Worm (Caenorhabditis elegans) whole organism, mixed stage, embryonic: ENCODE data around the gene ncap-1.

ENCODE experiments used
- M03D4.4 ChIP-seq: sonication (generic microtip); optimal IDR thresholded peaks from 2 replicates; lab custom pipeline; 2017; ENCODE audit warnings: mild to moderate bottlenecking, missing genetic modification characterization, missing compliant biosample characterization
- bed-3 ChIP-seq: fragments of 200-800 bp; sonication (Bioruptor generic); optimal IDR thresholded peaks from 3 replicates; lab custom pipeline; 2018; ENCODE audit warnings: mild to moderate bottlenecking, missing genetic modification characterization, moderate library complexity, missing compliant biosample characterization
- blmp-1 ChIP-seq: fragments of 150-350 bp; optimal IDR thresholded peaks from 2 replicates; lab custom pipeline; 2014; ENCODE audit warnings: missing biosample characterization, missing genetic modification characterization
- ceh-39 ChIP-seq: fragments of 150-350 bp; optimal IDR thresholded peaks from 2 replicates; lab custom pipeline; 2014; ENCODE audit warnings: missing biosample characterization, missing genetic modification characterization
- ceh-43 ChIP-seq: fragments of 200-800 bp; sonication (Bioruptor generic); optimal IDR thresholded peaks from 2 replicates; lab custom pipeline; 2018; ENCODE audit warnings: mild to moderate bottlenecking, missing genetic modification characterization, moderate library complexity, missing compliant biosample characterization
- ceh-83 ChIP-seq: fragments of 200-800 bp; sonication (Bioruptor generic); optimal IDR thresholded peaks from 2 replicates; lab custom pipeline; 2018; ENCODE audit warnings: mild to moderate bottlenecking, missing genetic modification characterization, missing compliant biosample characterization
- ces-1 ChIP-seq: fragments of 150-350 bp; optimal IDR thresholded peaks from 2 replicates; lab custom pipeline; 2014; ENCODE audit warnings: missing biosample characterization, missing genetic modification reagents, missing genetic modification characterization
- cnd-1 ChIP-seq: fragments of 200-800 bp; sonication (Bioruptor generic); optimal IDR thresholded peaks from 2 replicates; lab custom pipeline; 2018; ENCODE audit warnings: mild to moderate bottlenecking, missing genetic modification characterization, missing compliant biosample characterization
- drap-1 ChIP-seq: fragments of 200-800 bp; sonication (Bioruptor generic); optimal IDR thresholded peaks from 3 replicates; lab custom pipeline; 2018; ENCODE audit warnings: mild to moderate bottlenecking, missing genetic modification characterization, missing compliant biosample characterization
- elt-1 ChIP-seq: sonication (generic microtip); optimal IDR thresholded peaks from 2 replicates; lab custom pipeline; 2017; ENCODE audit warnings: missing genetic modification characterization, mild to moderate bottlenecking, missing compliant biosample characterization, antibody characterized with exemption, moderate library complexity, borderline replicate concordance; ENCODE audit not compliant: insufficient read depth
- elt-3 ChIP-seq: fragments of 150-350 bp; optimal IDR thresholded peaks from 2 replicates; lab custom pipeline; 2014; ENCODE audit warnings: missing biosample characterization, missing genetic modification characterization
- flh-1 ChIP-seq: fragments of 200-800 bp; sonication (Bioruptor generic); optimal IDR thresholded peaks from 2 replicates; lab custom pipeline; 2018; ENCODE audit warnings: mild to moderate bottlenecking, missing genetic modification characterization, moderate library complexity, missing compliant biosample characterization
- ham-2 ChIP-seq: fragments of 200-800 bp; sonication (Bioruptor generic); optimal IDR thresholded peaks from 2 replicates; lab custom pipeline; 2018; ENCODE audit warnings: mild to moderate bottlenecking, missing genetic modification characterization, missing compliant biosample characterization
- hlh-1 ChIP-seq: fragments of 150-350 bp; optimal IDR thresholded peaks from 2 replicates; lab custom pipeline; 2014; ENCODE audit warnings: missing biosample characterization, missing genetic modification reagents, missing genetic modification characterization
- lin-13 ChIP-seq: fragments of 150-350 bp; optimal IDR thresholded peaks from 2 replicates; lab custom pipeline; 2014; ENCODE audit warnings: missing biosample characterization, missing genetic modification characterization
- lin-32 ChIP-seq: fragments of 200-800 bp; sonication (Bioruptor generic); optimal IDR thresholded peaks from 2 replicates; lab custom pipeline; 2018; ENCODE audit warnings: mild to moderate bottlenecking, missing genetic modification characterization, missing compliant biosample characterization
- lsy-2 ChIP-seq: fragments of 150-350 bp; optimal IDR thresholded peaks from 2 replicates; lab custom pipeline; 2014; ENCODE audit warnings: missing biosample characterization, missing genetic modification characterization
- mab-5 ChIP-seq: fragments of 150-350 bp; optimal IDR thresholded peaks from 2 replicates; lab custom pipeline; 2014; ENCODE audit warnings: missing biosample characterization, missing genetic modification characterization
- mep-1 ChIP-seq: fragments of 150-350 bp; optimal IDR thresholded peaks from 2 replicates; lab custom pipeline; 2017; ENCODE audit warnings: missing biosample characterization, missing genetic modification reagents, missing genetic modification characterization, inconsistent platforms
- mls-2 ChIP-seq: sonication (generic microtip); optimal IDR thresholded peaks from 2 replicates; lab custom pipeline; 2016; ENCODE audit warnings: mild to moderate bottlenecking, missing genetic modification characterization, moderate library complexity, missing compliant biosample characterization
- nhr-12 ChIP-seq: fragments of 150-350 bp; optimal IDR thresholded peaks from 2 replicates; lab custom pipeline; 2014; ENCODE audit warnings: missing biosample characterization, missing genetic modification characterization
- nhr-2 ChIP-seq: fragments of 150-350 bp; optimal IDR thresholded peaks from 2 replicates; lab custom pipeline; 2014; ENCODE audit warnings: missing biosample characterization, missing genetic modification characterization
- nhr-237 ChIP-seq: fragments of 150-350 bp; optimal IDR thresholded peaks from 2 replicates; lab custom pipeline; 2014; ENCODE audit warnings: missing biosample characterization, missing genetic modification characterization
- nhr-28 ChIP-seq: fragments of 150-350 bp; optimal IDR thresholded peaks from 2 replicates; lab custom pipeline; 2014; ENCODE audit warnings: missing biosample characterization, missing genetic modification characterization
- nhr-76 ChIP-seq: sonication (generic microtip); optimal IDR thresholded peaks from 2 replicates; lab custom pipeline; 2017; ENCODE audit warnings: missing biosample characterization, missing genetic modification characterization
- pha-4 ChIP-seq: fragments of 150-350 bp; optimal IDR thresholded peaks from 2 replicates; lab custom pipeline; 2018; ENCODE audit warnings: missing biosample characterization, missing genetic modification reagents, missing genetic modification characterization
- sem-2 ChIP-seq: fragments of 200-800 bp; sonication (Bioruptor generic); optimal IDR thresholded peaks from 2 replicates; lab custom pipeline; 2018; ENCODE audit warnings: mild to moderate bottlenecking, missing genetic modification characterization, missing compliant biosample characterization
- snpc-4 ChIP-seq: fragments of 150-350 bp; optimal IDR thresholded peaks from 2 replicates; lab custom pipeline; 2014; ENCODE audit warnings: missing biosample characterization, missing genetic modification characterization
- sptf-1 ChIP-seq: sonication (generic microtip); optimal IDR thresholded peaks from 2 replicates; lab custom pipeline; 2017; ENCODE audit warnings: mild to moderate bottlenecking, missing genetic modification characterization, moderate library complexity, missing compliant biosample characterization
- tbx-8 ChIP-seq: fragments of 200-800 bp; sonication (Bioruptor generic); optimal IDR thresholded peaks from 2 replicates; lab custom pipeline; 2018; ENCODE audit warnings: mild to moderate bottlenecking, missing genetic modification characterization, moderate library complexity, missing compliant biosample characterization
- unc-120 ChIP-seq: sonication (generic microtip); optimal IDR thresholded peaks from 2 replicates; lab custom pipeline; 2017; ENCODE audit warnings: missing genetic modification characterization, missing compliant biosample characterization; ENCODE audit not compliant: poor library complexity, severe bottlenecking
- unc-39 ChIP-seq: fragments of 150-350 bp; optimal IDR thresholded peaks from 2 replicates; lab custom pipeline; 2014; ENCODE audit warnings: missing biosample characterization, missing genetic modification characterization
- unc-62 ChIP-seq: fragments of 150-350 bp; optimal IDR thresholded peaks from 2 replicates; lab custom pipeline; 2014; ENCODE audit warnings: missing biosample characterization, missing genetic modification reagents, missing genetic modification characterization
- zip-8 ChIP-seq: fragments of 150-350 bp; optimal IDR thresholded peaks from 2 replicates; lab custom pipeline; 2014; ENCODE audit warnings: missing biosample characterization, missing genetic modification characterization
- ztf-11 ChIP-seq: fragments of 150-350 bp; optimal IDR thresholded peaks from 2 replicates; lab custom pipeline; 2014; ENCODE audit warnings: missing biosample characterization, missing genetic modification characterization

Gene ncap-1

DNA sequence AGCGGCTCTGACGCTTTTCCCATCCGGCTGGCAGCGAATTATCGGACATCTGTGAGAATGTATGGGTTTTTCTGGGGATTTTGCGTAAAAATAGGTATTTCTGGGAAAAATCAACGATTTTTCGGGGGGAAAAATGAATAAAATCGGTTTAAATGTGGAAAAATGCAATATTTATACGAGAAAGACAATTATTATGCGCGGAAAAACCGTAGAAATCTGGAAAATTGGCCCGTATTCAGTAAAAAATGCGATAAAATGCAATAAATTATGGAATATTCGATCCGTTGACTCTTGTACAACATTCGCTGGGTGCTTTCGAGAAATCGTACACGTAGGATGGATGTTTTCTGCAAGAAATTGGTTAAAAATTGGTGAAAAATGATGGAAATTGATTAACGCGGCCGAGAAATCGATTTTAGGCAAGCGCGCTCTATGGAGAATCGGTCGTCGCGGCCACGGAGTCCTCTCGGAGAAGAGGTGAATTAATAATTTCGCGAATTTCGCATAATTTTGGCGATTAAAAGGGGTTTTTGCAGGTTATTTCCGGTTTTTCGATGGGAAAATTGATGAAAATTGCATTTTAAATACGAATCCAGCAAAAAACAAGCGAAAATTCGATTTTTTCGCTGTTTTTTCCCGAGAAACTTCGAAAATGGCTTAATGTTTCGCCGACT, 30.0 kb downstream of the ncap-1 start, which contains the start of gene pinn-1:
Gene pinn-1, minus strand, starts transcription at position 51 of the 674 bp plus-strand sequence.
- TF ChIP-seq unc-120 (tag; lab: Kevin White, UChicago) (no peak), ham-2 (GFP tag; lab: Kevin White, UChicago) (no peak), ceh-43 (GFP tag; lab: Kevin White, UChicago) (no peak), bed-3 (GFP tag; lab: Kevin White, UChicago) (no peak), flh-1 (GFP tag; lab: Kevin White, UChicago) (no peak), nhr-2 (tag; lab: Kevin White, UChicago) (peak; percentile 9), tbx-8 (GFP tag; lab: Kevin White, UChicago) (no peak), ceh-39 (tag; lab: Kevin White, UChicago) (peak; percentile 55), sem-2 (no peak), elt-1 (tag; lab: Kevin White, UChicago) (no peak), cnd-1 (tag; lab: Kevin White, UChicago) (peak; percentile 63), ces-1 (GFP tag; lab: Kevin White, UChicago) (peak; percentile 78), blmp-1 (tag; lab: Kevin White, UChicago) (no peak), mls-2 (peak; percentile 55), elt-3 (tag; lab: Kevin White, UChicago) (peak; percentile 27), unc-62 (no peak), M03D4.4 (no peak), zip-8 (no peak), pha-4 (peak; percentile 80), lsy-2 (tag; lab: Kevin White, UChicago) (peak; percentile 69), snpc-4 (tag; lab: Kevin White, UChicago) (no peak), nhr-28 (tag; lab: Kevin White, UChicago) (no peak), lin-32 (GFP tag; lab: Kevin White, UChicago) (peak; percentile 1), nhr-76 (tag; lab: Kevin White, UChicago) (no peak), hlh-1 (tag; lab: Kevin White, UChicago) (no peak), mab-5 (tag; lab: Kevin White, UChicago) (no peak), mep-1 (peak; percentile 85), unc-39 (tag; lab: Kevin White, UChicago) (no peak), drap-1 (GFP tag; lab: Kevin White, UChicago) (peak; percentile 10), lin-13 (tag; lab: Kevin White, UChicago) (peak; percentile 88), nhr-12 (tag; lab: Kevin White, UChicago) (no peak), ceh-83 (no peak), nhr-237 (tag; lab: Kevin White, UChicago) (peak; percentile 50), sptf-1 (tag; lab: Kevin White, UChicago) (peak; percentile 76), ztf-11 (tag; lab: Kevin White, UChicago) (no peak)
- TF ChIP-seq, all 35 proteins: peak for 14

- no peak for TF ChIP-seq ces-1 (GFP tag; lab: Kevin White, UChicago)
- no peak for TF ChIP-seq pha-4
- TF ChIP-seq hlh-1 (tag; lab: Kevin White, UChicago) = no peak
These were observed 33.3 kb downstream of the ncap-1 start for ce11 chrII:2885518-2886449.

ce11 chrII:2884810-2885209, 34.3 kb downstream of the ncap-1 start, which contains the start of gene pigw-1:
Gene pigw-1 (minus strand): TSS chrII:2884910.
- TF ChIP-seq unc-62 (no peak), lsy-2 (tag; lab: Kevin White, UChicago) (no peak), unc-120 (tag; lab: Kevin White, UChicago) (no peak), nhr-76 (tag; lab: Kevin White, UChicago) (no peak), pha-4 (no peak), lin-32 (GFP tag; lab: Kevin White, UChicago) (no peak), drap-1 (GFP tag; lab: Kevin White, UChicago) (no peak), sptf-1 (tag; lab: Kevin White, UChicago) (no peak), ztf-11 (tag; lab: Kevin White, UChicago) (no peak)
